Worm (Caenorhabditis elegans): ENCODE measurements around the gene F49E10.4.
A peak's percentile ranks its signal among the peaks of the same experiment; 100 is the strongest.

The F49E10.4 gene

DNA sequence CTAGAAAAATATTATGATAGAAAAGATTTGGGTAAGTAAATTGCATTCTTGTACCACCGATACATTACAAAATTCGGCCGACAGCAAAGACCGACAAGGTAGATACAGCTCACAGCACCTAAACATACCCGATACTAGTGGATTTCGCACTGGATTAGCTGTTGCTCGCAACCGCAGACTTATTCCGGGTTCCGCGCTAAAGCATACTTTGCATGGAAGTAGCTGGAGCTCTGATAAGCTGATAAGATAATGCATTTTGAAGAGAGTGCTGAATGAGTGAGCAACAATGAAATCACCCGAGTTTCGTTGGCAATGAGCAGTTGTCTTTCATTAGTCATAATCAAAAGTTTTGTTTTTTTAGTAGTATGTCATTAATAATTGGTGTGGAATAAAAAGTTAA, 25.2 kb upstream of the F49E10.4 start:
- TF ChIP-seq unc-62 (GFP tag; optimal IDR thresholded peaks at IDR 0.05) (no peak), unc-39 (tag; optimal IDR thresholded peaks at IDR 0.05) (no peak), ZK546.5 (tag; optimal IDR thresholded peaks at IDR 0.05) (no peak), nhr-67 (tag; optimal IDR thresholded peaks at IDR 0.05) (no peak), snpc-4 (tag; optimal IDR thresholded peaks at IDR 0.05) (peak; percentile 33), mml-1 (tag; optimal IDR thresholded peaks at IDR 0.05) (no peak)

DNA sequence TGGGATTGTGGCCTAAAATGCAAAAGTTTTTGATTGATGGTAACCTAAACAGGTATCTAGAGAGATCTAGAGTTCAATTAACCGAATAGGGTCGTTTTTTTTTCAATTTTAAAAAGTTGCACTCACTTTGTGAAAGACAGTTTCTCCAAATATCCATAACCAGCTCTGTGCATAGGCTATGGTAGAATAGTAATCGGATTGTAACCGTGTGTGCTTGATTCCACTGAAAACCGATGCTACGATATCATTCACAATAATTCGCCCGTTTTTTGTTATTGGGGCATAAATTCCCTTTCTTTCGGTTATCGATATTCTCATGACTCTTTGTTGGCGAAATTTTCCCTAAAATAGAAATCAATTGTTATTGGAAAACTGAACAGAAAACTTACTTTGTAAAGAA, 23.6 kb upstream of the F49E10.4 start:
- TF ChIP-seq mml-1 (tag; optimal IDR thresholded peaks at IDR 0.05) = no peak
- TF ChIP-seq nhr-23 (tag; optimal IDR thresholded peaks at IDR 0.05) = peak; percentile 23
- no peak for TF ChIP-seq pqm-1 (tag; optimal IDR thresholded peaks at IDR 0.05)

DNA sequence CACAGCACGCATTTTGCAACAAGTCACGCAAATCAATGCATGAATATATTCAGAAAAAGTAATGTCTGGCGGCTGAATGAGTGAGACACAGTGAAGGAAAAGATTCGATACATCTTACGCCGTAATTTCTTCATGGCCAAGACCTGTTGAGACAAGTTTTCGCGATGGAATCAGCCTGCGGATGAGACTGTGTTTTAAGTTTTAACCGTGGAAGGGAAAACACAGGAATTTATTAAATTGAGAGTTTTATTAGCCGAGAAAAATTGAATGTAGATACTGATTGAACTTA, 21.6 kb upstream of the F49E10.4 start, which contains the start of gene hog-1:
Gene hog-1, minus strand, starts transcription at position 101 of the 289 bp plus-strand sequence.
- no peak for TF ChIP-seq fkh-10 (GFP tag; optimal IDR thresholded peaks at IDR 0.05)
- TF ChIP-seq elt-3 (tag; optimal IDR thresholded peaks at IDR 0.05) = no peak
- no peak for TF ChIP-seq tbx-2 (tag; optimal IDR thresholded peaks at IDR 0.05)
- no peak for TF ChIP-seq pqm-1 (tag; optimal IDR thresholded peaks at IDR 0.05)
- TF ChIP-seq nhr-77 (tag; optimal IDR thresholded peaks at IDR 0.05) = no peak
- TF ChIP-seq fkh-2 (tag; optimal IDR thresholded peaks at IDR 0.05) = no peak
- TF ChIP-seq nhr-67 (tag; optimal IDR thresholded peaks at IDR 0.05) = no peak
- TF ChIP-seq lin-39 (tag; optimal IDR thresholded peaks at IDR 0.05) = no peak
- no peak for TF ChIP-seq nhr-76 (tag; optimal IDR thresholded peaks at IDR 0.05)
- no peak for TF ChIP-seq nhr-12 (tag; optimal IDR thresholded peaks at IDR 0.05)
- TF ChIP-seq lin-15B (tag; optimal IDR thresholded peaks at IDR 0.05) = no peak
- no peak for TF ChIP-seq ceh-82 (tag; optimal IDR thresholded peaks at IDR 0.05)
- no peak for TF ChIP-seq nhr-237 (tag; optimal IDR thresholded peaks at IDR 0.05)
- no peak for TF ChIP-seq hmg-11 (tag; optimal IDR thresholded peaks at IDR 0.05)
- TF ChIP-seq fos-1 (tag; optimal IDR thresholded peaks at IDR 0.05) = no peak
- TF ChIP-seq ceh-28 (tag; optimal IDR thresholded peaks at IDR 0.05) = no peak
- no peak for TF ChIP-seq nhr-28 (tag; optimal IDR thresholded peaks at IDR 0.05)
- TF ChIP-seq elt-1 (tag; optimal IDR thresholded peaks at IDR 0.05) = no peak
- no peak for TF ChIP-seq ama-1 (optimal IDR thresholded peaks at IDR 0.05)

ce11 chrX:5854452-5855234, 21.0 kb upstream of the F49E10.4 start:
- TF ChIP-seq fkh-10 (GFP tag; optimal IDR thresholded peaks at IDR 0.05) (no peak), mml-1 (tag; optimal IDR thresholded peaks at IDR 0.05) (no peak), elt-1 (tag; optimal IDR thresholded peaks at IDR 0.05) (no peak), nhr-237 (tag; optimal IDR thresholded peaks at IDR 0.05) (no peak)

ce11 chrX:5859161-5859560, 16.5 kb upstream of the F49E10.4 start:
- no peak for TF ChIP-seq sea-2 (GFP tag; optimal IDR thresholded peaks at IDR 0.05)
- peak; percentile 32 for TF ChIP-seq fkh-10 (GFP tag; optimal IDR thresholded peaks at IDR 0.05)

ce11 chrX:5862408-5862807, 13.3 kb upstream of the F49E10.4 start, which contains the start of gene ctbp-1:
ctbp-1 (plus strand) TSS chrX:5862708.
- no peak for TF ChIP-seq pha-4 (tag; optimal IDR thresholded peaks at IDR 0.05)
- no peak for TF ChIP-seq fos-1 (tag; optimal IDR thresholded peaks at IDR 0.05)
- TF ChIP-seq elt-2 (tag; optimal IDR thresholded peaks at IDR 0.05) = no peak
- TF ChIP-seq fkh-10 (GFP tag; optimal IDR thresholded peaks at IDR 0.05) = no peak
- no peak for TF ChIP-seq elt-3 (tag; optimal IDR thresholded peaks at IDR 0.05)
- TF ChIP-seq zag-1 (tag; optimal IDR thresholded peaks at IDR 0.05) = no peak
- TF ChIP-seq fkh-2 (tag; optimal IDR thresholded peaks at IDR 0.05) = no peak
- no peak for TF ChIP-seq ceh-82 (tag; optimal IDR thresholded peaks at IDR 0.05)
- TF ChIP-seq egl-27 (tag; optimal IDR thresholded peaks at IDR 0.05) = no peak
- no peak for TF ChIP-seq unc-62 (GFP tag; optimal IDR thresholded peaks at IDR 0.05)
- TF ChIP-seq mdl-1 (tag; optimal IDR thresholded peaks at IDR 0.05) = no peak
- no peak for TF ChIP-seq lin-15B (tag; optimal IDR thresholded peaks at IDR 0.05)
- no peak for TF ChIP-seq pqm-1 (tag; optimal IDR thresholded peaks at IDR 0.05)
- no peak for TF ChIP-seq ztf-11 (tag; optimal IDR thresholded peaks at IDR 0.05)
- no peak for TF ChIP-seq nhr-67 (tag; optimal IDR thresholded peaks at IDR 0.05)
- TF ChIP-seq nfya-1 (tag; optimal IDR thresholded peaks at IDR 0.05; ENCODE audit: insufficient read depth) = no peak
- no peak for TF ChIP-seq nhr-28 (tag; optimal IDR thresholded peaks at IDR 0.05)

Measured in whole organism, L3 larva.